Fruit fly (Drosophila melanogaster): ENCODE results near the gene CG16734.

DNA sequence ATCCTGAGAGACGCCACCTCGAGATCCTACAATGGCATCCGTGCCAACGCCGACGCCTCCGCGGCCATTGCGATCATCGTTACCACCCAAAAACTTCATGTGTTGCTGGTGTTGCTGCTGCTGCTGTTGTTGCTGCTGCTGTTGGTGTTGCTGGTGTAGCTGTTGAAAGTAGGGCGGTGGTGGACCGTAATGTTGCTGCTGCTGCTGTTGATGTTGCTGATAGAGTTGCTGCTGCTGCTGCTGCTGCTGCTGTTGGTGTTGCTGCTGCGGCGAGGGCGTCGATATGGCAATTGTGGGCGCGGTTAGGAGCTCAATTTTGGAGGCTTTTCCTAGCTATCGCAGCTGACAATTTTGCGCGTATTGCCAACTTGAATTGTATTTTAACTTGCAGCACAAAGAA, 21.1 kb upstream of the CG16734 start:
- TF ChIP-seq CG8301 (tag; optimal IDR thresholded peaks at IDR 0.05) = no peak
- no peak for TF ChIP-seq CG13204 (GFP tag; optimal IDR thresholded peaks at IDR 0.05)
- no peak for TF ChIP-seq Pif1B (GFP tag; optimal IDR thresholded peaks at IDR 0.05)
- no peak for TF ChIP-seq CG32121 (GFP tag; IDR thresholded peaks at IDR 0.05)
- TF ChIP-seq CG12605 (GFP tag; IDR thresholded peaks at IDR 0.05) = no peak
- no peak for TF ChIP-seq EcR (GFP tag; optimal IDR thresholded peaks at IDR 0.05)
- TF ChIP-seq D1 (tag; optimal IDR thresholded peaks at IDR 0.05) = no peak
- TF ChIP-seq CG17806 (tag; optimal IDR thresholded peaks at IDR 0.05) = no peak
- TF ChIP-seq CG34367 (tag; optimal IDR thresholded peaks at IDR 0.05) = no peak
- TF ChIP-seq CG14655 (GFP tag; optimal IDR thresholded peaks at IDR 0.05) = no peak
- TF ChIP-seq CG15710 (tag; optimal IDR thresholded peaks at IDR 0.05) = no peak

Measured in whole organism, pupa.